Worm (Caenorhabditis elegans) whole organism, L1 larva: ENCODE measurements around the gene F56F10.2.

Experiments used
- ama-1 ChIP-seq: fragments of 150-350 bp; optimal IDR thresholded peaks from 2 replicates; lab custom pipeline; 2014
- ces-1 ChIP-seq: fragments of 150-350 bp; optimal IDR thresholded peaks from 2 replicates; lab custom pipeline; 2014; ENCODE audit warnings: missing biosample characterization, missing genetic modification reagents, missing genetic modification characterization
- dpl-1 ChIP-seq, 3 experiments: fragments of 150-350 bp in 2 of 3; sonication (generic microtip) in 1 of 3; optimal IDR thresholded peaks; 2 replicates each; lab custom pipeline; 2014 to 2017; ENCODE audit warnings: missing biosample characterization in 3 of 3, missing genetic modification characterization in 3 of 3, missing genetic modification reagents in 3 of 3
- ets-5 ChIP-seq: fragments of 200-800 bp; sonication (Bioruptor generic); IDR thresholded peaks from 2 replicates; pipeline ENCODE4 v1.3.6; 2022; ENCODE audit warnings: missing genetic modification characterization, missing compliant biosample characterization
- fkh-10 ChIP-seq: sonication (generic microtip); optimal IDR thresholded peaks from 2 replicates; lab custom pipeline; 2017; ENCODE audit warnings: missing biosample characterization, missing genetic modification reagents, missing genetic modification characterization
- fos-1 ChIP-seq: fragments of 150-350 bp; optimal IDR thresholded peaks from 2 replicates; lab custom pipeline; 2014; ENCODE audit warnings: missing biosample characterization, missing genetic modification characterization
- jun-1 ChIP-seq: fragments of 150-350 bp; optimal IDR thresholded peaks from 2 replicates; lab custom pipeline; 2014; ENCODE audit warnings: missing biosample characterization, missing genetic modification reagents, missing genetic modification characterization
- pqm-1 ChIP-seq: sonication (generic microtip); optimal IDR thresholded peaks from 3 replicates; lab custom pipeline; 2017; ENCODE audit warnings: missing biosample characterization, missing genetic modification characterization
- sox-4 ChIP-seq: sonication (generic microtip); optimal IDR thresholded peaks from 2 replicates; lab custom pipeline; 2016; ENCODE audit warnings: missing genetic modification characterization, missing compliant biosample characterization
- unc-62 ChIP-seq: fragments of 150-350 bp; optimal IDR thresholded peaks from 2 replicates; lab custom pipeline; 2014; ENCODE audit warnings: missing biosample characterization, missing genetic modification reagents, missing genetic modification characterization
- zag-1 ChIP-seq: fragments of 150-350 bp; optimal IDR thresholded peaks from 2 replicates; lab custom pipeline; 2014; ENCODE audit warnings: missing biosample characterization, missing genetic modification characterization

DNA sequence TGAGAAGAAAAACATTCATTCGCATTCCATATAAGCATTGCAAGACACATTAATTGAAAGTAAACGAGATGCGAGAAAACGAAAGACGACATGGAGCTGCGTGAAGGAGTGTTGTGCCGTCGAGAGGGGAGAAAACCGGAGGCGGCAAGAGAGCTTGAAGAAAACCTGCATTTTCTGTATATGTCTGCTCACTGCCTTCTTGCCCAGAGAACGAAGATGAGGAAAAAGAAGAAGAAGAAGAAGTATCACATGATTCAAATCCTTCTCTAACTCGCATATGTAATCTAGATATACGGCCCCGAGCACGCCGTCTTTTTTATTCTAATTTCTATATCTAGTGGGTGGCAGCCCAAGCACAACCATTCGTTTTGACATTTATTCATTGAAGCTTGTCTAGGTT, 50.9 kb downstream of the F56F10.2 start:
- TF ChIP-seq jun-1 (no peak), fkh-10 (GFP tag; lab: Kevin White, UChicago) (peak; percentile 6), unc-62 (GFP tag; lab: Kevin White, UChicago) (no peak), ama-1 (lab: Kevin White, UChicago) (no peak), fos-1 (tag; lab: Kevin White, UChicago) (no peak), ces-1 (GFP tag; lab: Kevin White, UChicago) (no peak), pqm-1 (tag; lab: Kevin White, UChicago) (no peak), dpl-1 (GFP tag; optimal IDR thresholded peaks at IDR 0.05; lab: Kevin White, UChicago) (no peak), sox-4 (tag; lab: Kevin White, UChicago) (no peak), zag-1 (tag; lab: Kevin White, UChicago) (no peak), ets-5 (GFP tag; lab: Robert Waterston, UW) (no peak)
